Worm (Caenorhabditis elegans): Measurements from ENCODE around the gene F08F1.3.

DNA sequence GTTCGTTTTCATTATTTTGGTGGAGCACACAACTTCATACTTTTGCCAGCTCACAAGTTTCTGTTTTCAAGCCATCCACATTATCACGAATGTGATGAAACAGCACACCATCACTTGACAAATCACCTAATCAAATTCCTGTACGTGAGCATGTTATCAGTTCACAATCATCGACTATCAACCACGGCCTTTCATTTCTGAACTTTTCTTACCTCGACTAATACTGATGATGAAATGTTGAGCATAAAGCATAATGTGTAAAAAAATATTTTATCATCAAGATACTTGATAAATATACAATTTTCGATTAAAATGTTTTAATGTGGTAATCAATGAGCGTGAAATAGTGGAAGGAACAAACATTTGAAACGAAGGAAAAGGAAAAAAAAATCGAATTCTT lies 44.8 kb downstream of the F08F1.3 start:
- TF ChIP-seq F57C9.4 (tag; optimal IDR thresholded peaks at IDR 0.05), result no peak
- no peak for TF ChIP-seq ztf-18 (tag; optimal IDR thresholded peaks at IDR 0.05)
